Fruit fly (Drosophila melanogaster): ENCODE results near the gene CG2961.

- TF ChIP-seq OdsH (GFP tag; optimal IDR thresholded peaks at IDR 0.05) = no peak
- TF ChIP-seq Hr78 (GFP tag; optimal IDR thresholded peaks at IDR 0.05) = no peak
- TF ChIP-seq h (GFP tag; optimal IDR thresholded peaks at IDR 0.05) = no peak
- no peak for TF ChIP-seq usp (GFP tag; optimal IDR thresholded peaks at IDR 0.05)
- no peak for TF ChIP-seq Rel (GFP tag; optimal IDR thresholded peaks at IDR 0.05)
- TF ChIP-seq Rel (tag; optimal IDR thresholded peaks at IDR 0.05) = no peak
Measured at dm6 chrX:10233065-10233464, at the start of gene CG2961.
